Worm (Caenorhabditis elegans) whole organism, young adult: Measurements from ENCODE around the gene fbxb-106.

Experiments used
- B0035.1 ChIP-seq: sonication (generic microtip); optimal IDR thresholded peaks from 2 replicates; lab custom pipeline; 2016; ENCODE audit warnings: missing genetic modification characterization, mild to moderate bottlenecking, missing compliant biosample characterization, missing genotype, missing genetic modification reagents
- B0261.1 ChIP-seq: sonication (generic microtip); optimal IDR thresholded peaks from 2 replicates; lab custom pipeline; 2016; ENCODE audit warnings: mild to moderate bottlenecking, missing genetic modification characterization, moderate library complexity, missing compliant biosample characterization
- D2030.7 ChIP-seq: fragments of 200-800 bp; sonication (Bioruptor generic); IDR thresholded peaks from 2 replicates; pipeline ENCODE4 v1.3.6; 2022; ENCODE audit warnings: missing genetic modification reagents, missing genetic modification characterization, missing compliant biosample characterization
- F10E7.11 ChIP-seq: sonication (generic microtip); optimal IDR thresholded peaks from 2 replicates; lab custom pipeline; 2017; ENCODE audit warnings: mild to moderate bottlenecking, missing genetic modification characterization, moderate library complexity, missing compliant biosample characterization
- F22D6.2 ChIP-seq: sonication (generic microtip); optimal IDR thresholded peaks from 2 replicates; lab custom pipeline; 2016; ENCODE audit warnings: mild to moderate bottlenecking, missing genetic modification characterization, missing compliant biosample characterization
- F39B2.1 ChIP-seq: fragments of 200-800 bp; sonication (Bioruptor generic); IDR thresholded peaks from 2 replicates; pipeline ENCODE4 v1.3.6; 2022; ENCODE audit warnings: missing genetic modification reagents, missing genetic modification characterization, missing compliant biosample characterization
- K12H6.12 ChIP-seq: fragments of 200-800 bp; sonication (Bioruptor generic); optimal IDR thresholded peaks from 2 replicates; lab custom pipeline; 2018; ENCODE audit warnings: mild to moderate bottlenecking, missing genetic modification characterization, missing compliant biosample characterization
- T26A5.8 ChIP-seq: sonication (generic microtip); optimal IDR thresholded peaks from 2 replicates; lab custom pipeline; 2016; ENCODE audit warnings: missing genetic modification characterization, missing compliant biosample characterization
- Y53F4B.3 ChIP-seq: fragments of 200-800 bp; sonication (Bioruptor generic); IDR thresholded peaks from 2 replicates; pipeline ENCODE4 v1.3.6; 2022; ENCODE audit warnings: missing genetic modification reagents, missing genetic modification characterization, missing compliant biosample characterization
- Y67H2A.10 ChIP-seq: fragments of 200-800 bp; sonication (Bioruptor generic); conservative IDR thresholded peaks from 2 replicates; pipeline ENCODE4 v1.3.6; 2022; ENCODE audit warnings: missing genetic modification reagents, missing genetic modification characterization, missing compliant biosample characterization
- aptf-2 ChIP-seq: fragments of 200-800 bp; sonication (Bioruptor generic); conservative IDR thresholded peaks from 2 replicates; pipeline ENCODE4 v1.3.6; 2022; ENCODE audit warnings: missing genetic modification reagents, missing genetic modification characterization, missing compliant biosample characterization
- ccch-3 ChIP-seq: fragments of 200-800 bp; sonication (Bioruptor generic); optimal IDR thresholded peaks from 2 replicates; lab custom pipeline; 2018; ENCODE audit warnings: mild to moderate bottlenecking, missing genetic modification characterization, missing compliant biosample characterization
- cebp-2 ChIP-seq: fragments of 200-800 bp; sonication (Bioruptor generic); IDR thresholded peaks from 2 replicates; pipeline ENCODE4 v1.3.6; 2022; ENCODE audit warnings: missing genetic modification characterization, missing compliant biosample characterization
- ceh-27 ChIP-seq: fragments of 200-800 bp; sonication (Bioruptor generic); optimal IDR thresholded peaks from 2 replicates; lab custom pipeline; 2018; ENCODE audit warnings: mild to moderate bottlenecking, missing genetic modification characterization, moderate library complexity, missing compliant biosample characterization
- ceh-40 ChIP-seq: fragments of 200-800 bp; sonication (Bioruptor generic); IDR thresholded peaks from 2 replicates; pipeline ENCODE4 v1.3.6; 2022; ENCODE audit warnings: missing genetic modification characterization, missing compliant biosample characterization
- ceh-58 ChIP-seq: fragments of 200-800 bp; sonication (Bioruptor generic); IDR thresholded peaks from 2 replicates; pipeline ENCODE4 v1.3.6; 2022; ENCODE audit warnings: missing genetic modification characterization, missing compliant biosample characterization
- ceh-79 ChIP-seq: sonication (generic microtip); optimal IDR thresholded peaks from 2 replicates; lab custom pipeline; 2017; ENCODE audit warnings: mild to moderate bottlenecking, missing genetic modification characterization, missing compliant biosample characterization
- dox-1 ChIP-seq: fragments of 200-800 bp; sonication (Bioruptor generic); IDR thresholded peaks from 2 replicates; pipeline ENCODE4 v1.3.6; 2022; ENCODE audit warnings: missing genetic modification reagents, missing genetic modification characterization, missing compliant biosample characterization
- dpl-1 ChIP-seq: fragments of 150-350 bp; optimal IDR thresholded peaks from 2 replicates; lab custom pipeline; 2014; ENCODE audit warnings: missing biosample characterization, missing genetic modification reagents, missing genetic modification characterization
- egrh-3 ChIP-seq: fragments of 200-800 bp; sonication (Bioruptor generic); IDR thresholded peaks from 2 replicates; pipeline ENCODE4 v1.3.6; 2022; ENCODE audit warnings: missing genetic modification reagents, missing genetic modification characterization, missing compliant biosample characterization
- hmg-1.2 ChIP-seq: fragments of 200-800 bp; sonication (Bioruptor generic); IDR thresholded peaks from 2 replicates; pipeline ENCODE4 v1.3.6; 2022; ENCODE audit warnings: missing genetic modification reagents, missing genetic modification characterization, missing compliant biosample characterization
- hmg-20 ChIP-seq: fragments of 200-800 bp; sonication (Bioruptor generic); IDR thresholded peaks from 2 replicates; pipeline ENCODE4 v1.3.6; 2022; ENCODE audit warnings: missing genetic modification reagents, missing genetic modification characterization, missing compliant biosample characterization
- hrde-1 ChIP-seq: sonication (generic microtip); optimal IDR thresholded peaks from 2 replicates; lab custom pipeline; 2016; ENCODE audit warnings: missing genetic modification characterization, mild to moderate bottlenecking, missing compliant biosample characterization, moderate library complexity, missing genotype, missing genetic modification reagents, borderline replicate concordance
- hsf-1 ChIP-seq: fragments of 200-800 bp; sonication (Bioruptor generic); IDR thresholded peaks from 2 replicates; pipeline ENCODE4 v1.3.6; 2022; ENCODE audit warnings: missing genetic modification reagents, missing genetic modification characterization, missing compliant biosample characterization
- lin-26 ChIP-seq: fragments of 200-800 bp; sonication (Bioruptor generic); IDR thresholded peaks from 2 replicates; pipeline ENCODE4 v1.3.6; 2022; ENCODE audit warnings: missing genetic modification reagents, missing genetic modification characterization, missing compliant biosample characterization
- lin-35 ChIP-seq, 3 experiments: fragments of 150-350 bp in 2 of 3; sonication (generic microtip) in 1 of 3; optimal IDR thresholded peaks; 2 replicates each; lab custom pipeline; 2014 to 2018; ENCODE audit warnings: missing biosample characterization in 3 of 3, missing genetic modification characterization in 3 of 3, missing genetic modification reagents in 3 of 3
- lin-54 ChIP-seq: fragments of 200-800 bp; sonication (Bioruptor generic); optimal IDR thresholded peaks from 2 replicates; lab custom pipeline; 2018; ENCODE audit warnings: mild to moderate bottlenecking, missing genetic modification characterization, missing compliant biosample characterization
- lsl-1 ChIP-seq: fragments of 200-800 bp; sonication (Bioruptor generic); optimal IDR thresholded peaks from 2 replicates; lab custom pipeline; 2018; ENCODE audit warnings: mild to moderate bottlenecking, missing genetic modification characterization, moderate library complexity, missing compliant biosample characterization
- madf-10 ChIP-seq: sonication (generic microtip); optimal IDR thresholded peaks from 2 replicates; lab custom pipeline; 2016; ENCODE audit warnings: mild to moderate bottlenecking, missing genetic modification characterization, missing compliant biosample characterization
- madf-6 ChIP-seq: fragments of 200-800 bp; sonication (Bioruptor generic); IDR thresholded peaks from 2 replicates; pipeline ENCODE4 v1.3.6; 2022; ENCODE audit warnings: missing genetic modification reagents, missing genetic modification characterization, missing compliant biosample characterization
- mcd-1 ChIP-seq: fragments of 200-800 bp; sonication (Bioruptor generic); IDR thresholded peaks from 2 replicates; pipeline ENCODE4 v1.3.6; 2022; ENCODE audit warnings: missing genetic modification reagents, missing genetic modification characterization, missing compliant biosample characterization
- mel-28 ChIP-seq: sonication (generic microtip); optimal IDR thresholded peaks from 2 replicates; lab custom pipeline; 2016; ENCODE audit warnings: borderline replicate concordance, mild to moderate bottlenecking, missing genetic modification characterization, missing compliant biosample characterization
- nfyb-1 ChIP-seq: fragments of 200-800 bp; sonication (Bioruptor generic); IDR thresholded peaks from 2 replicates; pipeline ENCODE4 v1.3.6; 2022; ENCODE audit warnings: missing genetic modification reagents, missing genetic modification characterization, missing compliant biosample characterization
- nhr-120 ChIP-seq: fragments of 200-800 bp; sonication (Bioruptor generic); IDR thresholded peaks from 2 replicates; pipeline ENCODE4 v1.3.6; 2022; ENCODE audit warnings: missing genetic modification characterization, missing compliant biosample characterization
- pbrm-1 ChIP-seq: fragments of 200-800 bp; sonication (Bioruptor generic); IDR thresholded peaks from 2 replicates; pipeline ENCODE4 v1.3.6; 2022; ENCODE audit warnings: missing genetic modification reagents, missing genetic modification characterization, missing compliant biosample characterization
- rpc-1 ChIP-seq, 2 experiments: fragments of 150-350 bp in 1 of 2; sonication (generic microtip) in 1 of 2; optimal IDR thresholded peaks; 2 replicates each; lab custom pipeline; 2014 to 2018; ENCODE audit warnings: missing biosample characterization in 1 of 2, missing genetic modification characterization in 1 of 2, missing genetic modification reagents in 1 of 2, missing genotype in 1 of 2
- snpc-3.4 ChIP-seq: sonication (generic microtip); optimal IDR thresholded peaks from 2 replicates; lab custom pipeline; 2017; ENCODE audit warnings: missing genetic modification characterization, mild to moderate bottlenecking, missing compliant biosample characterization, antibody characterized with exemption, moderate library complexity, missing genotype, missing genetic modification reagents
- snpc-4 ChIP-seq, 5 experiments: fragments of 150-350 bp in 1 of 5; sonication (generic microtip) in 4 of 5; optimal IDR thresholded peaks; 2 replicates each; lab custom pipeline; 2014 to 2018; ENCODE audit warnings: missing genetic modification characterization in 5 of 5, missing biosample characterization in 3 of 5, antibody characterized with exemption in 2 of 5, mild to moderate bottlenecking in 2 of 5, missing compliant biosample characterization in 2 of 5, missing genotype in 2 of 5, moderate library complexity in 2 of 5, missing genetic modification reagents in 1 of 5
- sptf-2 ChIP-seq: fragments of 200-800 bp; sonication (Bioruptor generic); optimal IDR thresholded peaks from 2 replicates; lab custom pipeline; 2018; ENCODE audit warnings: mild to moderate bottlenecking, missing genetic modification characterization, missing compliant biosample characterization
- tbp1 ChIP-seq: fragments of 200-800 bp; sonication (Bioruptor generic); optimal IDR thresholded peaks from 2 replicates; lab custom pipeline; 2018; ENCODE audit warnings: mild to moderate bottlenecking, missing genetic modification characterization, missing compliant biosample characterization
- unc-130 ChIP-seq: sonication (generic microtip); optimal IDR thresholded peaks from 2 replicates; lab custom pipeline; 2016; ENCODE audit warnings: missing genetic modification reagents, missing genetic modification characterization, missing compliant biosample characterization
- zfh-2 ChIP-seq: fragments of 200-800 bp; sonication (Bioruptor generic); conservative IDR thresholded peaks from 2 replicates; pipeline ENCODE4 v1.3.6; 2022; ENCODE audit warnings: missing genetic modification reagents, missing genetic modification characterization, missing compliant biosample characterization
- ztf-25 ChIP-seq: fragments of 200-800 bp; sonication (Bioruptor generic); IDR thresholded peaks from 2 replicates; pipeline ENCODE4 v1.3.6; 2022; ENCODE audit warnings: missing genetic modification reagents, missing genetic modification characterization, missing compliant biosample characterization
- ztf-3 ChIP-seq: fragments of 200-800 bp; sonication (Bioruptor generic); optimal IDR thresholded peaks from 2 replicates; lab custom pipeline; 2018; ENCODE audit warnings: mild to moderate bottlenecking, missing genetic modification characterization, missing compliant biosample characterization

The fbxb-106 gene

ce11 chrII:2735644-2736043, 26.6 kb upstream of the fbxb-106 start (continued):
- peak; percentile 35; the same call in 1 of the 2 replicates for TF ChIP-seq pbrm-1
- TF ChIP-seq hmg-1.2 (GFP tag; lab: Robert Waterston, UW), result peak; percentile 55
- no peak for TF ChIP-seq mel-28
- TF ChIP-seq ztf-25 (GFP tag; lab: Robert Waterston, UW), result peak; percentile 62; the same call in 1 of the 2 replicates
- peak; percentile 74 for TF ChIP-seq B0261.1 (tag; lab: Kevin White, UChicago)
- peak; percentile 46; the same call in 1 of the 2 replicates for TF ChIP-seq hmg-20 (GFP tag; lab: Robert Waterston, UW)
- TF ChIP-seq lin-54, result peak; percentile 13
- TF ChIP-seq F22D6.2 (tag; lab: Kevin White, UChicago), result no peak
- TF ChIP-seq cebp-2, result peak; percentile 61; the same call in 1 of the 2 replicates
- TF ChIP-seq ceh-40 (GFP tag; lab: Robert Waterston, UW), result 0 out of 2 replicates have a peak, but pooled peaks have one; percentile 42
- peak; percentile 5 for TF ChIP-seq lsl-1
- TF ChIP-seq madf-10 (tag; lab: Kevin White, UChicago), result no peak
- TF ChIP-seq tbp1 (GFP tag; lab: Kevin White, UChicago), result peak; percentile 86
- TF ChIP-seq mcd-1 (GFP tag; lab: Robert Waterston, UW), result peak; percentile 52; the same call in 1 of the 2 replicates

- no peak for TF ChIP-seq Y53F4B.3
- peak; percentile 50; the same call in 1 of the 2 replicates for TF ChIP-seq lin-26 (GFP tag; lab: Robert Waterston, UW)
- 0 out of 2 replicates have a peak, but pooled peaks have one; percentile 15 for TF ChIP-seq hsf-1 (GFP tag; lab: Robert Waterston, UW)
- no peak for TF ChIP-seq ceh-79 (tag; lab: Kevin White, UChicago)
- no peak for TF ChIP-seq aptf-2 (GFP tag; lab: Robert Waterston, UW)
- TF ChIP-seq tbp1 (GFP tag; lab: Kevin White, UChicago), result peak; percentile 86
- TF ChIP-seq F10E7.11 (tag; lab: Kevin White, UChicago), result no peak
- TF ChIP-seq dpl-1 (GFP tag; lab: Kevin White, UChicago), result no peak
- no peak for TF ChIP-seq ztf-3 (GFP tag; lab: Kevin White, UChicago)
- TF ChIP-seq rpc-1 (optimal IDR thresholded peaks at IDR 0.05; lab: Kevin White, UChicago), result peak; percentile 48
- peak; percentile 74 for TF ChIP-seq rpc-1 (tag; optimal IDR thresholded peaks at IDR 0.05; lab: Kevin White, UChicago)
- peak; percentile 32; the same call in 1 of the 2 replicates for TF ChIP-seq madf-6 (GFP tag; lab: Robert Waterston, UW)
- no peak for TF ChIP-seq Y67H2A.10 (GFP tag; lab: Robert Waterston, UW)
- TF ChIP-seq D2030.7 (GFP tag; lab: Robert Waterston, UW), result peak; percentile 45
- 0 out of 2 replicates have a peak, but pooled peaks have one; percentile 14 for TF ChIP-seq nfyb-1 (GFP tag; lab: Robert Waterston, UW)
- TF ChIP-seq hmg-1.2 (GFP tag; lab: Robert Waterston, UW), result peak; percentile 23; the same call in 1 of the 2 replicates
- no peak for TF ChIP-seq lin-35 (GFP tag; optimal IDR thresholded peaks at IDR 0.05; lab: Kevin White, UChicago)
- no peak for TF ChIP-seq F39B2.1 (GFP tag; lab: Robert Waterston, UW)
- no peak for TF ChIP-seq snpc-3.4 (tag; lab: Kevin White, UChicago)
- 0 out of 2 replicates have a peak, but pooled peaks have one; percentile 40 for TF ChIP-seq nhr-120 (GFP tag; lab: Robert Waterston, UW)
- no peak for TF ChIP-seq T26A5.8 (tag; lab: Kevin White, UChicago)
- TF ChIP-seq K12H6.12, result no peak
These were observed 26.0 kb upstream of the fbxb-106 start, which contains the start of gene T05A8.8 for ce11 chrII:2736156-2736728. TSS of gene T05A8.8 (plus strand) at chrII:2736678.

ce11 chrII:2736938-2737337, 25.3 kb upstream of the fbxb-106 start:
- TF ChIP-seq dox-1 (GFP tag; lab: Robert Waterston, UW) (no peak), egrh-3 (GFP tag; lab: Robert Waterston, UW) (peak; percentile 50), ccch-3 (no peak), snpc-4 (GFP tag; optimal IDR thresholded peaks at IDR 0.05; lab: Kevin White, UChicago) (no peak), snpc-4 (tag; optimal IDR thresholded peaks at IDR 0.05; lab: Kevin White, UChicago) (peak in 2 of 4 experiments; percentile 30 to 66), hrde-1 (tag; lab: Kevin White, UChicago) (no peak), tbp1 (GFP tag; lab: Kevin White, UChicago) (no peak), sptf-2 (GFP tag; lab: Kevin White, UChicago) (peak; percentile 14), zfh-2 (GFP tag; lab: Robert Waterston, UW) (peak; percentile 70), ceh-27 (GFP tag; lab: Kevin White, UChicago) (no peak), B0035.1 (tag; lab: Kevin White, UChicago) (no peak), hmg-20 (GFP tag; lab: Robert Waterston, UW) (no peak), K12H6.12 (no peak), unc-130 (no peak), ceh-58 (GFP tag; lab: Robert Waterston, UW) (no peak)
